Worm (Caenorhabditis elegans): Measurements from ENCODE around the gene F18E3.12.

- no peak for TF ChIP-seq tra-4 (tag; optimal IDR thresholded peaks at IDR 0.05)
- no peak for TF ChIP-seq ama-1 (optimal IDR thresholded peaks at IDR 0.05)
Observed at ce11 chrV:7432441-7433146, 17.8 kb downstream of the F18E3.12 start.
